Worm (Caenorhabditis elegans) whole organism, L2 larva: ENCODE results near the gene Y43F8B.13.

Experiments
- R02D3.7 ChIP-seq: fragments of 150-350 bp; optimal IDR thresholded peaks from 2 replicates; lab custom pipeline; 2014; ENCODE audit warnings: missing biosample characterization, missing genetic modification characterization
- ceh-82 ChIP-seq: fragments of 150-350 bp; optimal IDR thresholded peaks from 2 replicates; lab custom pipeline; 2014; ENCODE audit warnings: missing biosample characterization, missing genetic modification characterization
- nhr-10 ChIP-seq: sonication (generic microtip); optimal IDR thresholded peaks from 2 replicates; lab custom pipeline; 2017; ENCODE audit warnings: missing biosample characterization, missing genetic modification characterization
- snpc-4 ChIP-seq: fragments of 150-350 bp; optimal IDR thresholded peaks from 2 replicates; lab custom pipeline; 2014; ENCODE audit warnings: missing biosample characterization, missing genetic modification characterization
- ztf-4 ChIP-seq: fragments of 150-350 bp; optimal IDR thresholded peaks from 2 replicates; lab custom pipeline; 2014; ENCODE audit warnings: missing biosample characterization, missing genetic modification characterization

DNA sequence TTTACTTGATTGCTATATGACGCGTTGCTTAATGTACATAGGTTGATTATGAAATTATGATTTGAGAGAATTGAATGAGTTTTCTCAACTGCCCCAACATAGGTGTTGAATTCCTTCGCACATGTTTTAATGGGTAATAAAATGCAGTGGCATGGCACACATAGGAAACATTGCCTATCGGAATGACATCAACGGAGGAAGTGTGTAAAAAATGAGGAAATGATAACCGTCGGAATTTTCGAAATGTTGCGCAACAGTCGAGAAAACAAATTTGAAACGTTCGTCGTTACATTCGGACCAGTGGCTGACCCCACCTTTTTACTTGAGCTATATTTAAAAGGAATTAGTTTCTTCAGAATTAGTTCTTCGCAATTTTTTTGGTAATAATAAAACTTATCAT is 23.7 kb upstream of the Y43F8B.13 start:
- TF ChIP-seq R02D3.7 (tag; lab: Kevin White, UChicago) (no peak), snpc-4 (tag; lab: Kevin White, UChicago) (no peak), ceh-82 (tag; lab: Kevin White, UChicago) (no peak), nhr-10 (no peak), ztf-4 (tag; lab: Kevin White, UChicago) (no peak)
